Worm (Caenorhabditis elegans): Measurements from ENCODE around the gene rom-2.

ce11 chrIII:9544820-9545219, 50.6 kb downstream of the rom-2 start, which contains the start of gene ZK1098.12:
- TF ChIP-seq tra-4 (tag; optimal IDR thresholded peaks at IDR 0.05), result no peak
- no peak for TF ChIP-seq ama-1 (optimal IDR thresholded peaks at IDR 0.05)
- no peak for TF ChIP-seq F13C5.2 (tag; optimal IDR thresholded peaks at IDR 0.05)
- TF ChIP-seq pes-1 (GFP tag; IDR thresholded peaks at IDR 0.05), result no peak
- no peak for TF ChIP-seq sea-1 (GFP tag; conservative IDR thresholded peaks at IDR 0.05)
- TF ChIP-seq flt-1 (GFP tag; IDR thresholded peaks at IDR 0.05), result no peak
- no peak for TF ChIP-seq scrt-1 (GFP tag; IDR thresholded peaks at IDR 0.05)
- no peak for TF ChIP-seq hmg-4 (GFP tag; optimal IDR thresholded peaks at IDR 0.05)
- no peak for TF ChIP-seq hmbx-1 (tag; optimal IDR thresholded peaks at IDR 0.05)
- no peak for TF ChIP-seq tbx-37 (GFP tag; conservative IDR thresholded peaks at IDR 0.05)
- no peak for TF ChIP-seq tbx-11 (GFP tag; IDR thresholded peaks at IDR 0.05)
- no peak for TF ChIP-seq hnd-1 (tag; optimal IDR thresholded peaks at IDR 0.05)
- no peak for TF ChIP-seq ceh-36 (tag; optimal IDR thresholded peaks at IDR 0.05)
- no peak for TF ChIP-seq ceh-13 (GFP tag; optimal IDR thresholded peaks at IDR 0.05)

All from whole organism, early embryonic.